Worm (Caenorhabditis elegans): Measurements from ENCODE around the gene srj-9.

ce11 chrV:3410098-3410570, 21.6 kb upstream of the srj-9 start, which contains the start of gene arrd-22:
- TF ChIP-seq B0019.2 (GFP tag; conservative IDR thresholded peaks at IDR 0.05) (no peak), nfya-1 (tag; optimal IDR thresholded peaks at IDR 0.05; ENCODE audit: borderline replicate concordance, insufficient read depth) (no peak), egrh-3 (GFP tag; IDR thresholded peaks at IDR 0.05) (no peak), lin-35 (GFP tag; optimal IDR thresholded peaks at IDR 0.05) (no peak), ama-1 (optimal IDR thresholded peaks at IDR 0.05) (no peak), ama-1 (GFP tag; optimal IDR thresholded peaks at IDR 0.05) (no peak), F39B2.1 (GFP tag; IDR thresholded peaks at IDR 0.05) (no peak)

Data from whole organism, young adult.